Worm (Caenorhabditis elegans): ENCODE measurements around the gene ptd-2.
A peak's percentile ranks its signal among the peaks of the same experiment; 100 is the strongest.

The ptd-2 gene

ce11 chrV:9249932-9250331, at the start of gene ptd-2:
Gene ptd-2 (plus strand): TSS chrV:9250232.
- TF ChIP-seq attf-4 (tag; optimal IDR thresholded peaks at IDR 0.05) (no peak), dmd-6 (GFP tag; IDR thresholded peaks at IDR 0.05) (no peak), F37D6.2 (tag; optimal IDR thresholded peaks at IDR 0.05) (no peak), dmd-9 (GFP tag; IDR thresholded peaks at IDR 0.05) (no peak), unc-130 (GFP tag; optimal IDR thresholded peaks at IDR 0.05) (no peak), pqm-1 (tag; optimal IDR thresholded peaks at IDR 0.05) (no peak), spr-3 (GFP tag; optimal IDR thresholded peaks at IDR 0.05) (no peak), nhr-28 (tag; optimal IDR thresholded peaks at IDR 0.05) (no peak), ztf-7 (tag; optimal IDR thresholded peaks at IDR 0.05) (no peak), lsy-2 (tag; optimal IDR thresholded peaks at IDR 0.05) (no peak), sdz-12 (GFP tag; optimal IDR thresholded peaks at IDR 0.05) (no peak), dmd-8 (GFP tag; IDR thresholded peaks at IDR 0.05) (no peak), R02D3.7 (tag; optimal IDR thresholded peaks at IDR 0.05) (no peak), arid-1 (GFP tag; conservative IDR thresholded peaks at IDR 0.05) (no peak), ceh-28 (tag; optimal IDR thresholded peaks at IDR 0.05) (no peak), ama-1 (optimal IDR thresholded peaks at IDR 0.05) (no peak), madf-5 (GFP tag; IDR thresholded peaks at IDR 0.05) (no peak), hif-1 (tag; optimal IDR thresholded peaks at IDR 0.05) (no peak), ZK337.2 (GFP tag; IDR thresholded peaks at IDR 0.05) (no peak)

ce11 chrV:9202710-9203109, 47.3 kb upstream of the ptd-2 start, which contains the start of gene asp-2:
Gene asp-2 (plus strand): TSS chrV:9203077.
- no peak for TF ChIP-seq lin-38 (GFP tag; IDR thresholded peaks at IDR 0.05)
- no peak for TF ChIP-seq nhr-76 (tag; optimal IDR thresholded peaks at IDR 0.05)
- TF ChIP-seq cey-2 (tag; optimal IDR thresholded peaks at IDR 0.05; ENCODE audit: borderline replicate concordance, insufficient read depth), result no peak
- no peak for TF ChIP-seq daf-16 (GFP tag; optimal IDR thresholded peaks at IDR 0.05)
- TF ChIP-seq daf-16 (tag; optimal IDR thresholded peaks at IDR 0.05), result peak; percentile 63
- peak; percentile 57 for TF ChIP-seq hlh-11 (tag; optimal IDR thresholded peaks at IDR 0.05)
- TF ChIP-seq dmd-6 (GFP tag; IDR thresholded peaks at IDR 0.05), result peak; percentile 69
- 0 out of 2 replicates have a peak, but pooled peaks have one; percentile 53 for TF ChIP-seq php-3 (GFP tag; IDR thresholded peaks at IDR 0.05)
- TF ChIP-seq dve-1 (tag; optimal IDR thresholded peaks at IDR 0.05; ENCODE audit: insufficient read depth), result peak; percentile 74
- TF ChIP-seq nhr-77 (tag; optimal IDR thresholded peaks at IDR 0.05), result peak; percentile 20
- no peak for TF ChIP-seq skn-1 (tag; optimal IDR thresholded peaks at IDR 0.05)
- peak; percentile 68 for TF ChIP-seq nhr-28 (tag; optimal IDR thresholded peaks at IDR 0.05)
- no peak for TF ChIP-seq fkh-10 (GFP tag; optimal IDR thresholded peaks at IDR 0.05)
- peak; percentile 28; the same call in 1 of the 2 replicates for TF ChIP-seq tra-1 (GFP tag; IDR thresholded peaks at IDR 0.05)
- peak; percentile 95 for TF ChIP-seq pqm-1 (tag; optimal IDR thresholded peaks at IDR 0.05)

DNA sequence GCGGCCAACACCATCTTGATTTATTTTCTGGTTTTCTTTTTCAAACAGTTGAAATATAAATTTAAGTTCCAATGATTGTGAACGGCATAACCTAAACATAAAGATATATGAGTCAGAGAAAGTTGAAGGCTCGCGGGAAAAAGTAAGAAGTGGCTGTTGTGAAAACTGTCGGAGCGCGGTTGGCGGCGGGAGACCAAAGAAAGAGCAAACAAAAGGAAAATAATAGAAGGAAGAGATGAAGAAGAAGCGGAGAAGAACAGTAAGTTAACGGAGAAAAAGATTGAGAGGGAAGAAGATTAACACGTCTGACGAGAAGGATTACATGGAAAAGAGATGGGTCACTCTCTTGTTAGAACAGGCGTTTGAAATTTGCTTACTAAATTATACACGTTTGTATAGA, 42.7 kb upstream of the ptd-2 start, which contains the start of gene inx-10:
TSS of gene inx-10 (minus strand) at position 101 of the 400 bp plus-strand sequence.
- TF ChIP-seq ceh-62 (tag; optimal IDR thresholded peaks at IDR 0.05), result no peak
- TF ChIP-seq ceh-28 (tag; optimal IDR thresholded peaks at IDR 0.05), result no peak
- TF ChIP-seq mxl-2 (GFP tag; conservative IDR thresholded peaks at IDR 0.05), result no peak
- TF ChIP-seq lin-29 (GFP tag; IDR thresholded peaks at IDR 0.05), result no peak

- no peak for TF ChIP-seq lin-1 (GFP tag; IDR thresholded peaks at IDR 0.05)
- TF ChIP-seq ZK546.5 (tag; optimal IDR thresholded peaks at IDR 0.05), result no peak
- peak in 1 of 2 experiments; percentile 1 for TF ChIP-seq daf-16 (GFP tag; optimal IDR thresholded peaks at IDR 0.05)
- TF ChIP-seq daf-16 (tag; optimal IDR thresholded peaks at IDR 0.05), result no peak
- peak; percentile 8 for TF ChIP-seq rbr-2 (tag; optimal IDR thresholded peaks at IDR 0.05)
Measured at ce11 chrV:9208878-9209277, 41.2 kb upstream of the ptd-2 start.

All from whole organism, L4 larva.